Worm (Caenorhabditis elegans): Measurements from ENCODE around the gene R03H10.6.
A peak's percentile ranks its signal among the peaks of the same experiment; 100 is the strongest.

The R03H10.6 gene

DNA sequence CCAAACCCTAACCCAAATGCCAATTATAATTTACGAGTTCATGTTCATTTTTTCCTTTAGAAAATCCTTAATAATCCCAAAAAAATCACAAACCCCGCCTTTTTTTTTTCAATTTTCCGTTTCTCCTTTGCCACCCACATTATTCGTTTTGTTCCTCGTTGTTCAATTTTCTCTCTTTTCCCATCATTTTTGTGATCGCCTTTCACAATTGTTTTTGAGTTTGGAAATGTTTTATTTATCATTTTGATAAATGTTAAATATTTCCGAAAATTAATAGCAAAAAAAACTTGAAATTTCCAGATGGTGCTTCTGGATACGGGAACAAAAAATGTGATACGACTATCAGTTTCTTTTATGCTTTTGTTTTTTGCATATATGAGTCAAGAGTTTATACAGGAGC lies 42.0 kb upstream of the R03H10.6 start, which contains the start of gene F31D5.2:
TSS of gene F31D5.2 (plus strand) at position 301 of the 400 bp plus-strand sequence.
- no peak for TF ChIP-seq ceh-79 (tag; optimal IDR thresholded peaks at IDR 0.05)
- TF ChIP-seq lin-26 (GFP tag; IDR thresholded peaks at IDR 0.05): no peak
- TF ChIP-seq hmg-20 (GFP tag; IDR thresholded peaks at IDR 0.05): no peak
- no peak for TF ChIP-seq efl-1 (GFP tag; optimal IDR thresholded peaks at IDR 0.05)
- TF ChIP-seq fkh-3 (tag; optimal IDR thresholded peaks at IDR 0.05): no peak

DNA sequence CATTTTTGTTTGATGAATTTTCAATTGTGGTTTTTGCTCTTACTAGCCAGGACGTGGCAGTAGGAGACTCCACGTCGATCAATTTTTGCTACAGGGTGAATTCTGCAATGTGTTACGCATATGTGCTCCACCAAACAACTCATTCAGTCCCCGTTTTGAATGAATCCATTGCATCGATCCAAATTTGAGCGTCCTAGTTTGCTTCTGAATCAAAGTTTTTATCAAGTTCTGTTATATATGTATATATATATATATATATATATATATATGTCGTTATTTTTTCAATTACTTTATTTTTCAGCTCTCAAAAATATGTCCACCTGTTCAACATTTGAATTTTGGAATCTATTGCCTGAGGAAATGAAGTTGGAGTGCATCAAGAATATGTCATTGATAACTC lies 37.8 kb upstream of the R03H10.6 start, which contains the start of gene F31D5.7:
TSS of gene F31D5.7 (plus strand) at position 301 of the 400 bp plus-strand sequence.
- TF ChIP-seq egrh-3 (GFP tag; IDR thresholded peaks at IDR 0.05): no peak
- no peak for TF ChIP-seq dpl-1 (GFP tag; optimal IDR thresholded peaks at IDR 0.05)
- no peak for TF ChIP-seq let-526 (GFP tag; IDR thresholded peaks at IDR 0.05)
- TF ChIP-seq lin-54 (GFP tag; optimal IDR thresholded peaks at IDR 0.05): no peak
- TF ChIP-seq ceh-91 (GFP tag; IDR thresholded peaks at IDR 0.05): no peak
- no peak for TF ChIP-seq hrde-1 (tag; optimal IDR thresholded peaks at IDR 0.05; ENCODE audit: borderline replicate concordance)
- no peak for TF ChIP-seq hlh-26 (GFP tag; conservative IDR thresholded peaks at IDR 0.05)
- no peak for TF ChIP-seq nhr-179 (tag; optimal IDR thresholded peaks at IDR 0.05)
- TF ChIP-seq ceh-40 (GFP tag; IDR thresholded peaks at IDR 0.05): no peak
- TF ChIP-seq tbx-9 (tag; optimal IDR thresholded peaks at IDR 0.05; ENCODE audit: borderline replicate concordance): no peak
- no peak for TF ChIP-seq snpc-1.3 (tag; optimal IDR thresholded peaks at IDR 0.05; ENCODE audit: insufficient read depth)
- TF ChIP-seq Y53G8AR.9 (GFP tag; conservative IDR thresholded peaks at IDR 0.05): no peak
- TF ChIP-seq nfya-2 (GFP tag; IDR thresholded peaks at IDR 0.05): no peak
- TF ChIP-seq madf-3 (GFP tag; IDR thresholded peaks at IDR 0.05): no peak
- TF ChIP-seq F57A8.1 (GFP tag; optimal IDR thresholded peaks at IDR 0.05): no peak
- TF ChIP-seq ceh-100 (GFP tag; IDR thresholded peaks at IDR 0.05): no peak
- no peak for TF ChIP-seq C17E4.6 (GFP tag; IDR thresholded peaks at IDR 0.05)
- no peak for TF ChIP-seq rpc-1 (optimal IDR thresholded peaks at IDR 0.05)
- no peak for TF ChIP-seq rpc-1 (tag; optimal IDR thresholded peaks at IDR 0.05)

DNA sequence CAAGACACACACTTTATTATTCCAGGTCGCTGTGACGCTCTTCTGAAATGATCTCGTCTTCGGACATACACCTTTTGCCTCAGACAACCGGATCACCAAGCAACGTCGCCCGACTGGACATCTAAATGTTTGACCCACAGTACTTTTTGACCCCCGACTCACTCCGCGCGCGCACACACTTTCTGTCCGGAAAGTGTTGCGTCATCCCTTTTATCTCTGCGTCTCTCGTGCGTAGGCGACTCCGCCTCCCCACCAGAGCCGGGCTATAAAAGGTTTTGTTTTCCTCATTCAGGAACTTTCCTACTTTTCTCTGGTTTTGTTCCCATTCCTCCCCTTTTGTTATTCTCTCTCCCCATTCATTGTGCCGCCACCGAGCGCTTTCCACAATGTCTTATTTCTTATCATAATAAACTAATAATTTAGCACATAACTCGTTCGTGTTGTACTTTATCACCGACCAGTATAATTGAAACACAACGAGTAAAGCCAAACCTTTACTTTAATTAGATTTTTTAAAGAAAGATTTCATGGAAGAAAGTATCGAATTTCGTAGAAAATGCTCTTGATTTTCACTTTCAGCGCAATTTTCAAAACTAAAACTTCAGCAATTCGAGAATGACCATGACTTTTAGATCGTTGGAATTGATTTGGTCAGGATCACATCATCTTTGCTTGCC lies 35.9 kb upstream of the R03H10.6 start, which contains the start of gene F31D5.6:
TSS of gene F31D5.6 (plus strand) at position 627 of the 677 bp plus-strand sequence.
- TF ChIP-seq attf-5 (GFP tag; optimal IDR thresholded peaks at IDR 0.05): no peak
- no peak for TF ChIP-seq let-607 (tag; optimal IDR thresholded peaks at IDR 0.05)
- TF ChIP-seq dox-1 (GFP tag; IDR thresholded peaks at IDR 0.05): peak; percentile 21; the same call in 1 of the 2 replicates
- TF ChIP-seq mes-4 (tag; optimal IDR thresholded peaks at IDR 0.05): no peak
- TF ChIP-seq cebp-2 (GFP tag; IDR thresholded peaks at IDR 0.05): no peak
- TF ChIP-seq unc-130 (GFP tag; optimal IDR thresholded peaks at IDR 0.05): no peak
- 0 out of 2 replicates have a peak, but pooled peaks have one; percentile 13 for TF ChIP-seq nfyb-1 (GFP tag; IDR thresholded peaks at IDR 0.05)
- no peak for TF ChIP-seq efl-1 (GFP tag; optimal IDR thresholded peaks at IDR 0.05)
- TF ChIP-seq snpc-3.4 (tag; optimal IDR thresholded peaks at IDR 0.05): no peak
- TF ChIP-seq aptf-3 (GFP tag; IDR thresholded peaks at IDR 0.05): no peak
- no peak for TF ChIP-seq F22D6.2 (tag; optimal IDR thresholded peaks at IDR 0.05)
- TF ChIP-seq B0336.3 (GFP tag; IDR thresholded peaks at IDR 0.05): no peak
- no peak for TF ChIP-seq gei-17 (GFP tag; optimal IDR thresholded peaks at IDR 0.05)
- TF ChIP-seq hrde-1 (tag; optimal IDR thresholded peaks at IDR 0.05; ENCODE audit: borderline replicate concordance): no peak
- TF ChIP-seq Y53F4B.3 (GFP tag; IDR thresholded peaks at IDR 0.05): no peak
- TF ChIP-seq nhr-120 (GFP tag; IDR thresholded peaks at IDR 0.05): no peak
- no peak for TF ChIP-seq hmg-20 (GFP tag; IDR thresholded peaks at IDR 0.05)
- TF ChIP-seq ceh-79 (tag; optimal IDR thresholded peaks at IDR 0.05): no peak
- TF ChIP-seq snpc-1.1 (tag; optimal IDR thresholded peaks at IDR 0.05; ENCODE audit: insufficient read depth): no peak
- peak; percentile 81 for TF ChIP-seq madf-6 (GFP tag; IDR thresholded peaks at IDR 0.05)
- TF ChIP-seq F39B2.1 (GFP tag; IDR thresholded peaks at IDR 0.05): no peak
- TF ChIP-seq chd-7 (tag; optimal IDR thresholded peaks at IDR 0.05): no peak
- no peak for TF ChIP-seq nhr-27 (tag; optimal IDR thresholded peaks at IDR 0.05)
- no peak for TF ChIP-seq F33H1.4 (GFP tag; IDR thresholded peaks at IDR 0.05)
- TF ChIP-seq madf-8 (GFP tag; conservative IDR thresholded peaks at IDR 0.05): peak; percentile 40; the same call in 1 of the 2 replicates
- no peak for TF ChIP-seq xnd-1 (tag; optimal IDR thresholded peaks at IDR 0.05)
